Fruit fly (Drosophila melanogaster) whole organism, wandering third instar larva: Measurements from ENCODE around the gene CG6118.

Source experiments
- CG32264 ChIP-seq: fragments of 200-800 bp; sonication (Bioruptor generic); optimal IDR thresholded peaks from 2 replicates; lab custom pipeline; 2016; ENCODE audit warnings: missing biosample characterization, missing genetic modification characterization
- Hr78 ChIP-seq: fragments of >200 bp; optimal IDR thresholded peaks from 2 replicates; lab custom pipeline; 2017; ENCODE audit warnings: missing biosample characterization, missing genetic modification characterization
- Myc ChIP-seq: fragments of >200 bp; optimal IDR thresholded peaks from 2 replicates; lab custom pipeline; 2017
- Rel ChIP-seq, 2 experiments: fragments of 200-800 bp; sonication (Bioruptor generic) in 1 of 2; optimal IDR thresholded peaks; 2 replicates in 1 of 2; 3 replicates in 1 of 2; lab custom pipeline; 2016 to 2019; ENCODE audit warnings: mild to moderate bottlenecking in 2 of 2, missing biosample characterization in 2 of 2, missing genetic modification characterization in 2 of 2, moderate library complexity in 1 of 2
- Vsx2 ChIP-seq: fragments of 200-300, 225-300 bp; sonication (Bioruptor generic); optimal IDR thresholded peaks from 2 replicates; lab custom pipeline; 2018; ENCODE audit warnings: missing biosample characterization, missing genetic modification characterization; ENCODE audit not compliant: partially characterized antibody
- brk ChIP-seq: fragments of 200-800 bp; sonication (Bioruptor generic); optimal IDR thresholded peaks from 2 replicates; lab custom pipeline; 2016; ENCODE audit warnings: missing biosample characterization, mild to moderate bottlenecking, missing genetic modification characterization
- dl ChIP-seq, 2 experiments: fragments of 175-275, 200-275 bp in 1 of 2; fragments of 200-275 bp in 1 of 2; sonication (Bioruptor generic); optimal IDR thresholded peaks; lab custom pipeline; 2018; ENCODE audit warnings: mild to moderate bottlenecking in 2 of 2, missing biosample characterization in 2 of 2, missing genetic modification characterization in 2 of 2, moderate library complexity in 2 of 2; ENCODE audit not compliant: partially characterized antibody in 2 of 2, insufficient read depth in 1 of 2
- foxo ChIP-seq, 2 experiments: fragments of 200-800 bp; sonication (Bioruptor generic); optimal IDR thresholded peaks; 2 replicates in 1 of 2; 3 replicates in 1 of 2; lab custom pipeline; 2016 to 2017; ENCODE audit warnings: missing biosample characterization in 2 of 2, missing genetic modification characterization in 2 of 2
- h ChIP-seq: fragments of 200-800 bp; sonication (Bioruptor generic); optimal IDR thresholded peaks from 3 replicates; lab custom pipeline; 2016; ENCODE audit warnings: missing biosample characterization, mild to moderate bottlenecking, missing genetic modification characterization
- lola ChIP-seq: fragments of >200 bp; optimal IDR thresholded peaks from 2 replicates; lab custom pipeline; 2017; ENCODE audit warnings: missing biosample characterization, missing genetic modification characterization
- pan ChIP-seq: fragments of >200 bp; optimal IDR thresholded peaks from 2 replicates; lab custom pipeline; 2017
- psq ChIP-seq: fragments of 200-800 bp; sonication (Bioruptor generic); optimal IDR thresholded peaks from 3 replicates; lab custom pipeline; 2017; ENCODE audit warnings: missing biosample characterization, mild to moderate bottlenecking, missing genetic modification characterization, moderate library complexity

DNA sequence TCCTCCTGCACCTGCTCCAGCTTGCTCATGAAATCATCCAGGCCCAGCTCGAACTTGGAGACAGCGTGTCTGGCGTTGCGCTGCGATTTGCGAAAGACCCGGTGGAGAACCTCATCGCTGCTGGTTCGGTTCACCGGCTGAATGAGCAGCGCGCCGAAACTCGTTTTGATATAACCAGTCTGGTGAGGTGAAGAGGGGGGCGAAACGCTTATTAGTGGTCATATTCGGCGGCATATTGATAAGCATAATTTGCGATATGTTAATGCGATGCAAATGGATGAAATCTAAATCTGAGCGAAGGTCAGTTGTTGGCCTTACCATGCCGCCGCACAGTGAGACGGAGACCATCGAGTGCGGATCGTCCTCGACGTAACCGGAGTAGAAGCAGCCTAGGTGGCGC, 14.1 kb upstream of the CG6118 start:
- TF ChIP-seq CG32264 (GFP tag; lab: Kevin White, UChicago) (no peak), foxo (GFP tag; optimal IDR thresholded peaks at IDR 0.05; lab: Kevin White, UChicago) (no peak), Rel (GFP tag; optimal IDR thresholded peaks at IDR 0.05; lab: Kevin White, UChicago) (no peak), Rel (tag; optimal IDR thresholded peaks at IDR 0.05; lab: Kevin White, UChicago) (no peak), pan (lab: Kevin White, UChicago) (no peak), Hr78 (GFP tag; lab: Kevin White, UChicago) (no peak), brk (GFP tag; lab: Kevin White, UChicago) (no peak), lola (GFP tag; lab: Kevin White, UChicago) (no peak), psq (GFP tag; lab: Kevin White, UChicago) (no peak), h (no peak), Myc (lab: Kevin White, UChicago) (no peak), dl (GFP tag; optimal IDR thresholded peaks at IDR 0.05; lab: Kevin White, UChicago; ENCODE audit: insufficient read depth in 1 of 2, partially characterized antibody in 2 of 2) (no peak), Vsx2 (GFP tag; lab: Kevin White, UChicago) (peak; percentile 65)
